Worm (Caenorhabditis elegans) whole organism, late embryonic: ENCODE data around the gene B0280.2.

ENCODE experiments used
- C08G9.2 ChIP-seq: sonication (generic microtip); optimal IDR thresholded peaks from 2 replicates; lab custom pipeline; 2016; ENCODE audit warnings: mild to moderate bottlenecking, missing genetic modification characterization, moderate library complexity, missing compliant biosample characterization
- T23F11.4 ChIP-seq: fragments of 200-800 bp; sonication (Bioruptor generic); optimal IDR thresholded peaks from 2 replicates; lab custom pipeline; 2018; ENCODE audit warnings: mild to moderate bottlenecking, missing genetic modification characterization, missing compliant biosample characterization
- Y22D7AL.16 ChIP-seq: sonication (generic microtip); optimal IDR thresholded peaks from 2 replicates; lab custom pipeline; 2016; ENCODE audit warnings: missing genetic modification characterization, missing compliant biosample characterization
- ahr-1 ChIP-seq: sonication (generic microtip); optimal IDR thresholded peaks from 2 replicates; lab custom pipeline; 2016; ENCODE audit warnings: missing genetic modification characterization, missing compliant biosample characterization
- ama-1 ChIP-seq: fragments of 150-350 bp; optimal IDR thresholded peaks from 2 replicates; lab custom pipeline; 2014
- ceh-14 ChIP-seq: sonication (generic microtip); optimal IDR thresholded peaks from 2 replicates; lab custom pipeline; 2016; ENCODE audit warnings: missing genotype, missing genetic modification characterization, missing compliant biosample characterization
- ceh-18 ChIP-seq: sonication (generic microtip); optimal IDR thresholded peaks from 2 replicates; lab custom pipeline; 2016; ENCODE audit warnings: missing genetic modification characterization, missing compliant biosample characterization
- ceh-22 ChIP-seq: sonication (generic microtip); optimal IDR thresholded peaks from 2 replicates; lab custom pipeline; 2017; ENCODE audit warnings: missing biosample characterization, missing genetic modification characterization
- ceh-24 ChIP-seq: sonication (generic microtip); optimal IDR thresholded peaks from 2 replicates; lab custom pipeline; 2016; ENCODE audit warnings: mild to moderate bottlenecking, missing genetic modification characterization, missing compliant biosample characterization
- ceh-34 ChIP-seq: sonication (generic microtip); optimal IDR thresholded peaks from 2 replicates; lab custom pipeline; 2016; ENCODE audit warnings: mild to moderate bottlenecking, missing genetic modification characterization, missing compliant biosample characterization
- ceh-45 ChIP-seq: fragments of 200-800 bp; sonication (Bioruptor generic); IDR thresholded peaks from 2 replicates; pipeline ENCODE4 v1.3.6; 2022; ENCODE audit warnings: missing genetic modification reagents, missing genetic modification characterization, missing compliant biosample characterization
- che-1 ChIP-seq: sonication (generic microtip); optimal IDR thresholded peaks from 2 replicates; lab custom pipeline; 2016; ENCODE audit warnings: mild to moderate bottlenecking, missing genetic modification characterization, missing compliant biosample characterization
- dmd-4 ChIP-seq: sonication (generic microtip); optimal IDR thresholded peaks from 2 replicates; lab custom pipeline; 2016; ENCODE audit warnings: borderline replicate concordance, missing genetic modification characterization, missing compliant biosample characterization
- elt-2 ChIP-seq: sonication (generic microtip); optimal IDR thresholded peaks from 2 replicates; lab custom pipeline; 2016; ENCODE audit warnings: missing genetic modification reagents, missing genetic modification characterization, missing compliant biosample characterization
- elt-4 ChIP-seq: sonication (generic microtip); optimal IDR thresholded peaks from 2 replicates; lab custom pipeline; 2016; ENCODE audit warnings: missing genetic modification characterization, missing compliant biosample characterization
- ets-4 ChIP-seq: sonication (generic microtip); optimal IDR thresholded peaks from 2 replicates; lab custom pipeline; 2016; ENCODE audit warnings: missing genetic modification characterization, missing compliant biosample characterization
- gmeb-2 ChIP-seq: sonication (generic microtip); optimal IDR thresholded peaks from 2 replicates; lab custom pipeline; 2016; ENCODE audit warnings: missing genetic modification characterization, inconsistent platforms, missing compliant biosample characterization
- hlh-13 ChIP-seq: fragments of 200-800 bp; sonication (Bioruptor generic); optimal IDR thresholded peaks from 2 replicates; lab custom pipeline; 2018; ENCODE audit warnings: mild to moderate bottlenecking, missing genetic modification characterization, missing compliant biosample characterization
- hlh-30 ChIP-seq: sonication (generic microtip); optimal IDR thresholded peaks from 2 replicates; lab custom pipeline; 2017; ENCODE audit warnings: antibody characterized with exemption, missing genetic modification characterization, missing compliant biosample characterization; ENCODE audit not compliant: insufficient read depth
- lim-6 ChIP-seq: sonication (generic microtip); optimal IDR thresholded peaks from 2 replicates; lab custom pipeline; 2016; ENCODE audit warnings: missing genetic modification characterization, missing compliant biosample characterization
- madf-2 ChIP-seq: sonication (generic microtip); optimal IDR thresholded peaks from 2 replicates; lab custom pipeline; 2017; ENCODE audit warnings: missing genetic modification characterization, missing compliant biosample characterization
- mec-3 ChIP-seq: sonication (generic microtip); optimal IDR thresholded peaks from 2 replicates; lab custom pipeline; 2016; ENCODE audit warnings: borderline replicate concordance, missing genetic modification characterization, missing compliant biosample characterization
- nfya-1 ChIP-seq: sonication (generic microtip); optimal IDR thresholded peaks from 2 replicates; lab custom pipeline; 2017; ENCODE audit warnings: missing genetic modification characterization, mild to moderate bottlenecking, missing compliant biosample characterization, antibody characterized with exemption, moderate library complexity
- nhr-11 ChIP-seq: fragments of 150-350 bp; optimal IDR thresholded peaks from 2 replicates; lab custom pipeline; 2014; ENCODE audit warnings: missing biosample characterization, missing genetic modification characterization
- nhr-232 ChIP-seq: sonication (generic microtip); optimal IDR thresholded peaks from 2 replicates; lab custom pipeline; 2016; ENCODE audit warnings: missing genetic modification characterization, missing compliant biosample characterization
- odd-2 ChIP-seq: sonication (generic microtip); optimal IDR thresholded peaks from 2 replicates; lab custom pipeline; 2017; ENCODE audit warnings: antibody characterized with exemption, mild to moderate bottlenecking, missing genetic modification characterization, missing compliant biosample characterization
- pat-9 ChIP-seq: fragments of 200-800 bp; sonication (Bioruptor generic); optimal IDR thresholded peaks from 2 replicates; lab custom pipeline; 2018; ENCODE audit warnings: mild to moderate bottlenecking, missing genetic modification characterization, moderate library complexity, missing compliant biosample characterization
- pax-1 ChIP-seq: fragments of 150-350 bp; optimal IDR thresholded peaks from 2 replicates; lab custom pipeline; 2014; ENCODE audit warnings: missing biosample characterization, missing genetic modification characterization
- pha-2 ChIP-seq: sonication (generic microtip); optimal IDR thresholded peaks from 2 replicates; lab custom pipeline; 2017; ENCODE audit warnings: mild to moderate bottlenecking, missing genetic modification characterization, missing compliant biosample characterization
- pros-1 ChIP-seq: fragments of 150-350 bp; optimal IDR thresholded peaks from 2 replicates; lab custom pipeline; 2014; ENCODE audit warnings: missing biosample characterization, missing genetic modification reagents, missing genetic modification characterization
- ref-2 ChIP-seq: sonication (generic microtip); optimal IDR thresholded peaks from 2 replicates; lab custom pipeline; 2016; ENCODE audit warnings: missing genetic modification characterization, missing compliant biosample characterization
- sox-4 ChIP-seq: sonication (generic microtip); optimal IDR thresholded peaks from 2 replicates; lab custom pipeline; 2017; ENCODE audit warnings: mild to moderate bottlenecking, missing genetic modification characterization, inconsistent platforms, missing compliant biosample characterization
- tbx-2 ChIP-seq: sonication (generic microtip); optimal IDR thresholded peaks from 2 replicates; lab custom pipeline; 2016; ENCODE audit warnings: missing genetic modification characterization, missing compliant biosample characterization
- unc-3 ChIP-seq, 2 experiments: fragments of 200-800 bp in 1 of 2; sonication (Bioruptor generic) in 1 of 2; sonication (generic microtip) in 1 of 2; conservative IDR thresholded peaks in 1 of 2; optimal IDR thresholded peaks in 1 of 2; 2 replicates each; pipeline versions ENCODE4 v1.3.6 to Lab custom; 2016 to 2022; ENCODE audit warnings: missing compliant biosample characterization in 2 of 2, missing genetic modification characterization in 2 of 2, missing genetic modification reagents in 1 of 2
- unc-42 ChIP-seq: sonication (generic microtip); optimal IDR thresholded peaks from 2 replicates; lab custom pipeline; 2016; ENCODE audit warnings: missing genotype, missing genetic modification characterization, missing compliant biosample characterization
- unc-55 ChIP-seq: sonication (generic microtip); optimal IDR thresholded peaks from 2 replicates; lab custom pipeline; 2017; ENCODE audit warnings: missing biosample characterization, missing genetic modification reagents, missing genetic modification characterization
- ztf-16 ChIP-seq: sonication (generic microtip); optimal IDR thresholded peaks from 2 replicates; lab custom pipeline; 2017; ENCODE audit warnings: missing genetic modification characterization, missing compliant biosample characterization

Gene B0280.2

DNA sequence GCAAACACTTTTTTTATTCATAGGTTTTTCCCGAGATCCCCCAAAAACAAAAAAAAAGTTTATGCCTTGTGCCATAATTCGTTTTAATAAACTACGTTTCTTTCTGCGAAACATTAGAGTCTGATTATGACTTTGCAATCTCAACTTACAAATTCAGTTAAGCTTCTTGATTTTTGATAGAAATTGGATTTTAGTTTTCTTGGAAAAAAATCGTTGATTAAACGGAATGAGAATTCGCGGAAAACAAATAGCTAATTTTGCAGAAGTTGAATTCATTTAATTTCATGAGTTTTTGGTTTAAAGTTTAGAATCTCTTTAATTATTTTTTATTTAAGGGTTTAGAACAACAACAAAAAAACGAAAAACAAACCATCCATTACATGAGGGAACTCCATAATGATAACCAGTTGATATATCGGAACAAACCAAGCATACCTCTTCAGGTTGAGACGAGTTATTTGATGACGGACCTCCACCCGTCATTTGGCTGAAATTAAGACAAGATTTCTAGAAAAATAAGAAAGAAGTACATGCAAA, 9.4 kb upstream of the B0280.2 start, which contains the start of gene nhr-10:
TSS of gene nhr-10 (minus strand) at position 487 of the 537 bp plus-strand sequence.
- TF ChIP-seq Y22D7AL.16 (no peak), hlh-13 (no peak)

DNA sequence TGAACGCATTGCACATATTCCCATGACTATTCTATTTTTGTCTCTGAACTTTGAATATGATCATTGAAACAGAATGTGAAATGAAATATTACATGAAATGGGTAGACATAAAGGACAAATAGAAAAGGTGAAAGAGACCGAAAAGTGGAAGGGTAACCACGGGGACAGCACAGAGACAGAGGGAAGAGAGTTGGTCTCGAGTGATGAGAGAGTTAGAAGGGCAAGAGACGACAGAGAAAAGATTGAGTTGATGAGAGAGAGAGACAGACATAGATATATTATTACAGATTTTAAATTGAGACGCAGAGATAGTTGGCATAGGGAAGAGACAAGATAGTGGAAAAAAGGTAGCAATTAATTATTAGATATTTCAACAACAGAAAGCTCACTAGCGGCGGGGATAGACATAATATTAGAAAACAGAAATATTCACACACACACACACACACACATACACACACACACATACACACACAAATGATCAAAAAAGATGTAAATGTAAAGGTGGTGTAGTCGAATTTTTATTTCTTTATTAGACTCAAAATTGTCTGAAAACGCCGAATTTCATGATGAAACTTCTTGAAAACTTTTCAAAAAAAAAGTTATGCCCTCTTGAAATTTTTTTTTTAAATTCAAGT, 7.7 kb upstream of the B0280.2 start:
- no peak for TF ChIP-seq ztf-16 (tag; lab: Kevin White, UChicago)
- TF ChIP-seq ceh-34, result peak; percentile 40
- TF ChIP-seq T23F11.4 (GFP tag; lab: Kevin White, UChicago), result no peak
- peak; percentile 41 for TF ChIP-seq ceh-18 (tag; lab: Kevin White, UChicago)
- no peak for TF ChIP-seq C08G9.2
- TF ChIP-seq ama-1, result no peak
- TF ChIP-seq pax-1, result no peak
- TF ChIP-seq pros-1 (tag; lab: Kevin White, UChicago), result peak; percentile 41
- TF ChIP-seq ahr-1 (tag; lab: Kevin White, UChicago), result no peak
- no peak for TF ChIP-seq ceh-22 (tag; lab: Kevin White, UChicago)
- no peak for TF ChIP-seq madf-2 (tag; lab: Kevin White, UChicago)
- TF ChIP-seq unc-55 (GFP tag; lab: Kevin White, UChicago), result peak; percentile 44
- no peak for TF ChIP-seq gmeb-2 (tag; lab: Kevin White, UChicago)
- peak; percentile 10 for TF ChIP-seq ceh-14
- peak; percentile 81 for TF ChIP-seq hlh-30 (tag; lab: Kevin White, UChicago)
- TF ChIP-seq nhr-232 (tag; lab: Kevin White, UChicago), result no peak
- TF ChIP-seq nfya-1 (tag; lab: Kevin White, UChicago), result peak; percentile 61
- peak; percentile 27 for TF ChIP-seq ref-2 (tag; lab: Kevin White, UChicago)
- no peak for TF ChIP-seq ceh-45 (GFP tag; lab: Robert Waterston, UW)
- TF ChIP-seq mec-3, result no peak
- peak; percentile 52 for TF ChIP-seq tbx-2 (tag; lab: Kevin White, UChicago)
- no peak for TF ChIP-seq elt-2
- TF ChIP-seq, all 69 proteins: peak for 9

DNA sequence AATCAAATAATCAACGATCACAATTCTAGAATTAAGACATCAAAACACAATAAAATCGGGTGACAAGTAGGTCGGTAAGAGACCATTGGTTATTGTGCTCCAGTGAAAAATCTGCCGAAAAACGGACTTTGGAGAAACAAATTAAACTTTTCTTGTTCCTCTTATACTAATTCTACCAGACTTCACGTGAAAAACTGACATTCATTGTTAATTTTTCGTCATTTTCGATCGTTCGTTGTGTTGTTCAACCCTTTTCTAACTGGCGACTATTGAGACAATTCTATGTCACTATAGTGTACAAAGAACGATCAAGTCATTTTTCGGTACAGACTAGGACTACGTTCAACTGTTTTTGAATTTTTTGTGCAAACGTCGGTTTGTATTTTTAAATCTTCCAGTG, 4.0 kb upstream of the B0280.2 start:
- no peak for TF ChIP-seq pax-1
- no peak for TF ChIP-seq pha-2
- TF ChIP-seq lim-6 (tag; lab: Kevin White, UChicago), result no peak
- no peak for TF ChIP-seq unc-42 (tag; lab: Kevin White, UChicago)
- TF ChIP-seq elt-4, result no peak
- no peak for TF ChIP-seq ceh-18 (tag; lab: Kevin White, UChicago)
- no peak for TF ChIP-seq gmeb-2 (tag; lab: Kevin White, UChicago)
- no peak for TF ChIP-seq unc-3 (GFP tag; conservative IDR thresholded peaks at IDR 0.05; lab: Robert Waterston, UW)
- no peak for TF ChIP-seq unc-3 (tag; optimal IDR thresholded peaks at IDR 0.05; lab: Kevin White, UChicago)
- TF ChIP-seq ets-4 (tag; lab: Kevin White, UChicago), result no peak
- TF ChIP-seq tbx-2 (tag; lab: Kevin White, UChicago), result no peak
- TF ChIP-seq sox-4 (tag; lab: Kevin White, UChicago), result no peak
- no peak for TF ChIP-seq ceh-24 (tag; lab: Kevin White, UChicago)
- TF ChIP-seq pat-9 (tag; lab: Kevin White, UChicago), result no peak
- TF ChIP-seq odd-2 (tag; lab: Kevin White, UChicago), result no peak
- no peak for TF ChIP-seq ztf-16 (tag; lab: Kevin White, UChicago)
- no peak for TF ChIP-seq che-1
- TF ChIP-seq ceh-14, result no peak
- TF ChIP-seq nhr-11 (tag; lab: Kevin White, UChicago), result no peak
- no peak for TF ChIP-seq dmd-4 (tag; lab: Kevin White, UChicago)
